Fruit fly (Drosophila melanogaster) whole organism, adult: ENCODE data around the gene GATAe.

Experiments
- CG11617 ChIP-seq: fragments of 200-800 bp; sonication (Bioruptor generic); optimal IDR thresholded peaks from 2 replicates; lab custom pipeline; 2017; ENCODE audit warnings: mild to moderate bottlenecking, missing biosample characterization, missing genetic modification reagents, missing genetic modification characterization
- CG12768 ChIP-seq: fragments of 200-800 bp; sonication (Bioruptor generic); optimal IDR thresholded peaks from 2 replicates; lab custom pipeline; 2017; ENCODE audit warnings: missing biosample characterization, missing genetic modification characterization, mild to moderate bottlenecking, moderate library complexity, missing genetic modification reagents
- CG14711 ChIP-seq: fragments of 200-800 bp; sonication (Bioruptor generic); optimal IDR thresholded peaks from 2 replicates; lab custom pipeline; 2018; ENCODE audit warnings: missing biosample characterization, mild to moderate bottlenecking, missing genetic modification characterization, moderate library complexity
- CG1620 ChIP-seq: fragments of 200-800 bp; sonication (Bioruptor generic); optimal IDR thresholded peaks from 2 replicates; lab custom pipeline; 2016; ENCODE audit warnings: missing biosample characterization, missing genetic modification characterization
- CG33017 ChIP-seq: fragments of 200-800 bp; sonication (Bioruptor generic); optimal IDR thresholded peaks from 2 replicates; lab custom pipeline; 2018; ENCODE audit warnings: missing biosample characterization, mild to moderate bottlenecking, missing genetic modification characterization, moderate library complexity
- CG5204 ChIP-seq: fragments of 200-800 bp; sonication (Bioruptor generic); optimal IDR thresholded peaks from 2 replicates; lab custom pipeline; 2016; ENCODE audit warnings: missing biosample characterization, missing genetic modification characterization
- CG7045 ChIP-seq: fragments of 200-800 bp; sonication (Bioruptor generic); optimal IDR thresholded peaks from 2 replicates; lab custom pipeline; 2017; ENCODE audit warnings: missing biosample characterization, mild to moderate bottlenecking, missing genetic modification characterization
- CG7101 ChIP-seq: fragments of 200-800 bp; sonication (Bioruptor generic); optimal IDR thresholded peaks from 2 replicates; lab custom pipeline; 2018; ENCODE audit warnings: missing biosample characterization, mild to moderate bottlenecking, missing genetic modification characterization, moderate library complexity
- Clk ChIP-seq: fragments of 200-800 bp; sonication (Bioruptor generic); optimal IDR thresholded peaks from 2 replicates; lab custom pipeline; 2017; ENCODE audit warnings: missing biosample characterization, missing genetic modification characterization
- Crg-1 ChIP-seq: fragments of 200-800 bp; sonication (Bioruptor generic); optimal IDR thresholded peaks from 2 replicates; lab custom pipeline; 2016; ENCODE audit warnings: missing biosample characterization, missing genetic modification characterization
- Hr96 ChIP-seq: fragments of 200-800 bp; sonication (Bioruptor generic); optimal IDR thresholded peaks from 2 replicates; lab custom pipeline; 2016; ENCODE audit warnings: missing biosample characterization, missing genetic modification characterization
- Mnt ChIP-seq: fragments of 200-800 bp; sonication (Bioruptor generic); optimal IDR thresholded peaks from 2 replicates; lab custom pipeline; 2016; ENCODE audit warnings: missing biosample characterization, mild to moderate bottlenecking, missing genetic modification characterization
- bab1 ChIP-seq: fragments of 200-800 bp; sonication (Bioruptor generic); optimal IDR thresholded peaks from 3 replicates; lab custom pipeline; 2019; ENCODE audit warnings: missing biosample characterization, mild to moderate bottlenecking, missing genetic modification characterization, moderate library complexity
- cic ChIP-seq: fragments of 200-800 bp; sonication (Bioruptor generic); optimal IDR thresholded peaks from 2 replicates; lab custom pipeline; 2017; ENCODE audit warnings: missing biosample characterization, mild to moderate bottlenecking, missing genetic modification characterization, moderate library complexity
- cnc ChIP-seq, 2 experiments: fragments of >200 bp; optimal IDR thresholded peaks; 2 replicates each; lab custom pipeline; 2017
- kay ChIP-seq: fragments of 200-800 bp; sonication (Bioruptor generic); peaks from one replicate; lab custom pipeline; 2016; ENCODE audit warnings: missing biosample characterization, missing genetic modification characterization, borderline replicate concordance
- ovo ChIP-seq: fragments of 200-800 bp; sonication (Bioruptor generic); optimal IDR thresholded peaks from 2 replicates; lab custom pipeline; 2016; ENCODE audit warnings: missing biosample characterization, missing genetic modification characterization
- pad ChIP-seq: fragments of 200-800 bp; sonication (Bioruptor generic); optimal IDR thresholded peaks from 3 replicates; lab custom pipeline; 2017; ENCODE audit warnings: missing biosample characterization, missing genetic modification characterization, mild to moderate bottlenecking, moderate library complexity, missing genetic modification reagents
- tj ChIP-seq: fragments of 200-800 bp; sonication (Bioruptor generic); optimal IDR thresholded peaks from 3 replicates; lab custom pipeline; 2017; ENCODE audit warnings: missing biosample characterization, mild to moderate bottlenecking, missing genetic modification characterization, moderate library complexity
- toe ChIP-seq: fragments of 200-800 bp; sonication (Bioruptor generic); optimal IDR thresholded peaks from 2 replicates; lab custom pipeline; 2016; ENCODE audit warnings: missing biosample characterization, missing genetic modification characterization

Gene GATAe

DNA sequence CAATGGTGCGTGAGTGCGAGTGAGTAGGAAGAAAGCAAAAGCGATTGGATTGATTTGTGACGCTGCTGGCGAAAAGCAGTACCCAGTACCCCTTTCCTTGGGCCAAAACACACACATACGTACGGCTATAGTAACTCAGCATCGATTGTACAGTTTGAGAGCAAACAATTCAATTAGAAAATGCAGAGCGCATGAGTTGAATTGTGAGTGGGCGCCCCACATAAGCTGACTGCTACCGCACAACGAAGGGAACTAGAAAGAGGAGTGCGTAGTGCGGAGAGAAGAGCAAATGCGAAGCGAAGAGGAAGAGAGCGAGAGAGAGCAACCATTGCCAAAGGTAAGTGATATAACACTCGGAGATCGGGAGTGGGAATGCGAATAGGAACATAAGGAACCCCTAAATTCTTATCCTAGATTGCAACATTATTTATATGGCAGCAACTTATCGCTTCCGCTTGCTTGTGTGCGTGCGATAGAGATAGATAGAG is 35.4 kb upstream of the GATAe start:
- TF ChIP-seq CG11617 (GFP tag; lab: Kevin White, UChicago) = peak; percentile 2
- no peak for TF ChIP-seq CG33017 (tag; lab: Kevin White, UChicago)
- TF ChIP-seq tj (GFP tag; lab: Kevin White, UChicago) = peak; percentile 19
- no peak for TF ChIP-seq ovo (GFP tag; lab: Kevin White, UChicago)
- TF ChIP-seq CG7045 (GFP tag; lab: Kevin White, UChicago) = no peak
- TF ChIP-seq CG1620 = no peak
- no peak for TF ChIP-seq bab1
- TF ChIP-seq Crg-1 (GFP tag; lab: Kevin White, UChicago) = peak; percentile 53
- TF ChIP-seq cic (GFP tag; lab: Kevin White, UChicago) = peak; percentile 98
- TF ChIP-seq pad (GFP tag; lab: Kevin White, UChicago) = peak; percentile 82
- no peak for TF ChIP-seq kay
- TF ChIP-seq Hr96 (GFP tag; lab: Kevin White, UChicago) = peak; percentile 17
- peak; percentile 15 for TF ChIP-seq toe (GFP tag; lab: Kevin White, UChicago)
- TF ChIP-seq Mnt = peak; percentile 69
- no peak for TF ChIP-seq Clk
- TF ChIP-seq CG14711 (tag; lab: Kevin White, UChicago) = no peak
- TF ChIP-seq cnc (optimal IDR thresholded peaks at IDR 0.05; lab: Kevin White, UChicago) = no peak
- TF ChIP-seq CG7101 (tag; lab: Kevin White, UChicago) = peak; percentile 12
- no peak for TF ChIP-seq CG5204 (GFP tag; lab: Kevin White, UChicago)
- TF ChIP-seq CG12768 (GFP tag; lab: Kevin White, UChicago) = peak; percentile 21

- no peak for TF ChIP-seq Hr96 (GFP tag; lab: Kevin White, UChicago)
- peak; percentile 70 for TF ChIP-seq CG14711 (tag; lab: Kevin White, UChicago)
- peak; percentile 80 for TF ChIP-seq CG33017 (tag; lab: Kevin White, UChicago)
- peak; percentile 44 for TF ChIP-seq Clk
- TF ChIP-seq bab1 = peak; percentile 29
- TF ChIP-seq kay = no peak
- TF ChIP-seq pad (GFP tag; lab: Kevin White, UChicago) = peak; percentile 4
- peak; percentile 76 for TF ChIP-seq CG7101 (tag; lab: Kevin White, UChicago)
- TF ChIP-seq Mnt = peak; percentile 25
- TF ChIP-seq Crg-1 (GFP tag; lab: Kevin White, UChicago) = no peak
- peak; percentile 33 for TF ChIP-seq CG1620
- peak; percentile 78 for TF ChIP-seq toe (GFP tag; lab: Kevin White, UChicago)
- TF ChIP-seq cnc (optimal IDR thresholded peaks at IDR 0.05; lab: Kevin White, UChicago) = no peak
- peak; percentile 76 for TF ChIP-seq CG12768 (GFP tag; lab: Kevin White, UChicago)
- peak; percentile 87 for TF ChIP-seq CG7045 (GFP tag; lab: Kevin White, UChicago)
- no peak for TF ChIP-seq ovo (GFP tag; lab: Kevin White, UChicago)
- peak; percentile 39 for TF ChIP-seq tj (GFP tag; lab: Kevin White, UChicago)
- peak; percentile 81 for TF ChIP-seq CG11617 (GFP tag; lab: Kevin White, UChicago)
- TF ChIP-seq CG5204 (GFP tag; lab: Kevin White, UChicago) = peak; percentile 82
- peak; percentile 53 for TF ChIP-seq cic (GFP tag; lab: Kevin White, UChicago)
These were observed 34.7 kb upstream of the GATAe start for dm6 chr3R:15974235-15974634.

DNA sequence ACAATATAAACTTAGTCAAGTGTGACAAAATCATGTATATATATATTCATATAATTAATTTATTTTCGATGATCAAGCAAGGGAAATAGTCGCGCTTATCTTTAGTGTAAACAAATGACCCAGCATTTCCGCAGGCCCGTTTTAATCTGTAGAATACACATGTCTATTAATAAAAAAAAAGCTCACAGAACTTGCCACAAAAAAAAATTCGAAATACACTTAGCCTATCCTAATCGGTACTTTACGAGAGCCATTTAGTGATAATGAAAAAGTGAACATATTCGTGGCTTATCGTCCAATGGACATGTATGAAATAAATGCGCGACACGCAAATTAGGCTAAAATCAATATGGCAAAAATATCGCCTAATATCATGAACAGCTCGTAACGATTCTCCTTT is 33.7 kb upstream of the GATAe start:
- peak; percentile 41 for TF ChIP-seq cic (GFP tag; lab: Kevin White, UChicago)
- TF ChIP-seq Crg-1 (GFP tag; lab: Kevin White, UChicago) = no peak

DNA sequence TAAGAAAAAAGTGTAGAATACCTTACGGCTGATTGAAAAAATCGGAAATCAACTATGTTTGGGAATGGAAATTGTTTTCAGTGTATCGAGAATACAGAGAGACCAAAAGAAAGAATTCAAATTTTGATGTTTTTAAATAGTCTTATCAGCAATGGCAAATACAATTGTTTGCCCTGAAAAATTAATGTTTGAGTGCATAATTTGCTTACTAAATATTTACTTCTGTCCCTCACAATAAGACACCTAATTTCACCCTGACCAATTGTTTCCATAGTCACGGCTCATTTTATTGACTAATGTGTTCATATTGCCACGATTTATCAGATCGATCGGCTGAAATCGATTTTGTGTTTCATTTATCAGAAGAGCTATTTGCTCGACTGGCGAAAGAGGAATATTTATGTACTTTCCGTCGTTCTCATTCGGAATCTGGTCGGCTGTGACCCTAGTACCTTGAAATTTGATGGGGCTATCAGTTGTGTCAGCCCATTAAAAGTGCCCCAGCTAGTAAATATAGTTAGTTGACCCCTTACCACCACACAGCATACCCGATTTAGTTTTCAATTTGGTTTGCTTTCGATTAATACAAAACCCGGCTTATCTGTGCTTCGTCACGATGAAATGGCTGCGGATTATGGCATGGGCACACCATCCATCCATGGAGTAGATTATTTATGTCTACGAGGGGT is 25.2 kb upstream of the GATAe start:
- TF ChIP-seq cnc (optimal IDR thresholded peaks at IDR 0.05; lab: Kevin White, UChicago) (peak in 1 of 2 experiments; percentile 17), CG33017 (tag; lab: Kevin White, UChicago) (no peak), CG11617 (GFP tag; lab: Kevin White, UChicago) (no peak)

- peak; percentile 61 for TF ChIP-seq CG14711 (tag; lab: Kevin White, UChicago)
- TF ChIP-seq ovo (GFP tag; lab: Kevin White, UChicago) = no peak
- no peak for TF ChIP-seq Hr96 (GFP tag; lab: Kevin White, UChicago)
- TF ChIP-seq CG7045 (GFP tag; lab: Kevin White, UChicago) = peak; percentile 31
- no peak for TF ChIP-seq Crg-1 (GFP tag; lab: Kevin White, UChicago)
- peak in 1 of 2 experiments; percentile 57 for TF ChIP-seq cnc (optimal IDR thresholded peaks at IDR 0.05; lab: Kevin White, UChicago)
- no peak for TF ChIP-seq Mnt
- peak; percentile 33 for TF ChIP-seq CG11617 (GFP tag; lab: Kevin White, UChicago)
- no peak for TF ChIP-seq Clk
- no peak for TF ChIP-seq bab1
- TF ChIP-seq CG33017 (tag; lab: Kevin White, UChicago) = peak; percentile 54
- peak; percentile 55 for TF ChIP-seq CG7101 (tag; lab: Kevin White, UChicago)
- no peak for TF ChIP-seq CG5204 (GFP tag; lab: Kevin White, UChicago)
- TF ChIP-seq kay = peak; percentile 80
- TF ChIP-seq CG1620 = no peak
- no peak for TF ChIP-seq pad (GFP tag; lab: Kevin White, UChicago)
- TF ChIP-seq tj (GFP tag; lab: Kevin White, UChicago) = peak; percentile 13
- TF ChIP-seq cic (GFP tag; lab: Kevin White, UChicago) = peak; percentile 43
- TF ChIP-seq CG12768 (GFP tag; lab: Kevin White, UChicago) = peak; percentile 63
- no peak for TF ChIP-seq toe (GFP tag; lab: Kevin White, UChicago)
These were observed 24.3 kb upstream of the GATAe start for dm6 chr3R:15984483-15985118.
